Fruit fly (Drosophila melanogaster) whole organism, embryonic: Measurements from ENCODE around the gene C901.

ENCODE experiments used
- B-H2 ChIP-seq: fragments of 200-800 bp; sonication (Bioruptor generic); optimal IDR thresholded peaks from 2 replicates; lab custom pipeline; 2018; ENCODE audit warnings: missing biosample characterization, mild to moderate bottlenecking, missing genetic modification characterization
- CG1233 ChIP-seq: fragments of 200-800 bp; sonication (Bioruptor generic); optimal IDR thresholded peaks from 4 replicates; lab custom pipeline; 2018; ENCODE audit warnings: missing biosample characterization, mild to moderate bottlenecking, missing genetic modification characterization
- CG13296 ChIP-seq: fragments of 200-800 bp; sonication (Bioruptor generic); optimal IDR thresholded peaks from 3 replicates; lab custom pipeline; 2018; ENCODE audit warnings: missing biosample characterization, mild to moderate bottlenecking, missing genetic modification characterization
- CG15479 ChIP-seq: fragments of 200-800 bp; sonication (Bioruptor generic); optimal IDR thresholded peaks from 3 replicates; lab custom pipeline; 2019; ENCODE audit warnings: missing biosample characterization, mild to moderate bottlenecking, missing genetic modification characterization, moderate library complexity
- CG17385 ChIP-seq: fragments of 200-800 bp; sonication (Bioruptor generic); optimal IDR thresholded peaks from 3 replicates; lab custom pipeline; 2018; ENCODE audit warnings: missing biosample characterization, mild to moderate bottlenecking, missing genetic modification characterization
- CG17612 ChIP-seq: fragments of 200-800 bp; sonication (Bioruptor generic); IDR thresholded peaks from 2 replicates; pipeline ENCODE4 v1.3.6; 2022; ENCODE audit warnings: missing biosample characterization, missing genetic modification characterization
- CG34376 ChIP-seq: fragments of 200-800 bp; sonication (Bioruptor generic); optimal IDR thresholded peaks from 2 replicates; lab custom pipeline; 2018; ENCODE audit warnings: missing biosample characterization, mild to moderate bottlenecking, missing genetic modification characterization
- CG4820 ChIP-seq: fragments of 200-800 bp; sonication (Bioruptor generic); optimal IDR thresholded peaks from 3 replicates; lab custom pipeline; 2016; ENCODE audit warnings: missing biosample characterization, missing genetic modification characterization
- CG6654 ChIP-seq: fragments of 200-800 bp; sonication (Bioruptor generic); optimal IDR thresholded peaks from 2 replicates; lab custom pipeline; 2017; ENCODE audit warnings: missing biosample characterization, mild to moderate bottlenecking, missing genetic modification characterization
- CG6854 ChIP-seq: fragments of 200-800 bp; sonication (Bioruptor generic); optimal IDR thresholded peaks from 3 replicates; lab custom pipeline; 2017; ENCODE audit warnings: missing biosample characterization, mild to moderate bottlenecking, missing genetic modification characterization
- CG7271 ChIP-seq: fragments of 200-800 bp; sonication (Bioruptor generic); optimal IDR thresholded peaks from 2 replicates; lab custom pipeline; 2018; ENCODE audit warnings: missing biosample characterization, mild to moderate bottlenecking, missing genetic modification characterization, moderate library complexity
- CG7357 ChIP-seq: fragments of 200-800 bp; sonication (Bioruptor generic); IDR thresholded peaks from 3 replicates; pipeline ENCODE4 v1.3.6; 2022; ENCODE audit warnings: missing biosample characterization, missing genetic modification characterization
- CG7928 ChIP-seq: fragments of 200-800 bp; sonication (Bioruptor generic); optimal IDR thresholded peaks from 2 replicates; lab custom pipeline; 2017; ENCODE audit warnings: missing biosample characterization, mild to moderate bottlenecking, missing genetic modification characterization
- CG8290 ChIP-seq, 3 experiments: fragments of 200-800 bp; sonication (Bioruptor generic); optimal IDR thresholded peaks; 2 replicates each; lab custom pipeline; 2016 to 2019; ENCODE audit warnings: missing biosample characterization in 3 of 3, missing genetic modification characterization in 3 of 3, mild to moderate bottlenecking in 2 of 3, moderate library complexity in 1 of 3
- CG8924 ChIP-seq: fragments of 200-800 bp; optimal IDR thresholded peaks from 3 replicates; lab custom pipeline; 2019; ENCODE audit warnings: missing biosample characterization, mild to moderate bottlenecking, missing genetic modification characterization, moderate library complexity
- CkIIα-i1 ChIP-seq: fragments of 200-800 bp; sonication (Bioruptor generic); IDR thresholded peaks from 2 replicates; pipeline ENCODE4 v1.3.6; 2022; ENCODE audit warnings: missing biosample characterization, missing genetic modification characterization
- Ets65A ChIP-seq: fragments of 200-800 bp; sonication (Bioruptor generic); peaks from one replicate; lab custom pipeline; 2016; ENCODE audit warnings: missing biosample characterization, missing genetic modification characterization
- Ets97D ChIP-seq: fragments of 200-800 bp; sonication (Bioruptor generic); optimal IDR thresholded peaks from 3 replicates; lab custom pipeline; 2016; ENCODE audit warnings: missing biosample characterization, missing genetic modification characterization
- Fer1 ChIP-seq: fragments of 200-800 bp; sonication (Bioruptor generic); optimal IDR thresholded peaks from 2 replicates; lab custom pipeline; 2017; ENCODE audit warnings: missing biosample characterization, mild to moderate bottlenecking, missing genetic modification characterization
- Hsf ChIP-seq: fragments of 200-800 bp; sonication (Bioruptor generic); optimal IDR thresholded peaks from 3 replicates; lab custom pipeline; 2016; ENCODE audit warnings: missing biosample characterization, missing genetic modification characterization
- Nf-YB ChIP-seq: fragments of 200-800 bp; sonication (Bioruptor generic); optimal IDR thresholded peaks from 3 replicates; lab custom pipeline; 2019; ENCODE audit warnings: missing biosample characterization, mild to moderate bottlenecking, missing genetic modification characterization, moderate library complexity
- NfI ChIP-seq: fragments of 200-800 bp; sonication (Bioruptor generic); optimal IDR thresholded peaks from 3 replicates; lab custom pipeline; 2018; ENCODE audit warnings: missing biosample characterization, mild to moderate bottlenecking, missing genetic modification characterization, moderate library complexity
- Pdp1 ChIP-seq, 2 experiments: fragments of 200-800 bp; sonication (Bioruptor generic); optimal IDR thresholded peaks; 3 replicates each; lab custom pipeline; 2016; ENCODE audit warnings: missing biosample characterization in 2 of 2, missing genetic modification characterization in 2 of 2, mild to moderate bottlenecking in 1 of 2, moderate library complexity in 1 of 2
- Sox100B ChIP-seq: fragments of 200-800 bp; sonication (Bioruptor generic); optimal IDR thresholded peaks from 3 replicates; lab custom pipeline; 2018; ENCODE audit warnings: missing biosample characterization, mild to moderate bottlenecking, missing genetic modification characterization
- Taf1 ChIP-seq: fragments of 200-800 bp; sonication (Bioruptor generic); IDR thresholded peaks from 2 replicates; pipeline ENCODE4 v1.3.6; 2022; ENCODE audit warnings: missing biosample characterization, missing genetic modification characterization
- ci ChIP-seq: fragments of 200-800 bp; sonication (Bioruptor generic); IDR thresholded peaks from 3 replicates; pipeline ENCODE4 v1.3.6; 2022; ENCODE audit warnings: missing biosample characterization, missing genetic modification characterization
- crol ChIP-seq: fragments of 200-800 bp; sonication (Bioruptor generic); IDR thresholded peaks from 2 replicates; pipeline ENCODE4 v1.3.6; 2022; ENCODE audit warnings: missing biosample characterization, missing genetic modification characterization
- cwo ChIP-seq: fragments of 200-800 bp; sonication (Bioruptor generic); optimal IDR thresholded peaks from 3 replicates; lab custom pipeline; 2017; ENCODE audit warnings: missing biosample characterization, missing genetic modification characterization, mild to moderate bottlenecking, moderate library complexity, missing genetic modification reagents
- pita ChIP-seq: fragments of 200-800 bp; sonication (Bioruptor generic); optimal IDR thresholded peaks from 2 replicates; lab custom pipeline; 2017; ENCODE audit warnings: missing biosample characterization, mild to moderate bottlenecking, missing genetic modification characterization
- sc ChIP-seq, 3 experiments: fragments of >200 bp in 2 of 3; fragments of 200-800 bp in 1 of 3; sonication (Bioruptor generic) in 1 of 3; optimal IDR thresholded peaks; 2 replicates in 2 of 3; 3 replicates in 1 of 3; lab custom pipeline; 2017; ENCODE audit warnings: mild to moderate bottlenecking in 1 of 3, missing biosample characterization in 1 of 3, missing genetic modification characterization in 1 of 3, missing genetic modification reagents in 1 of 3
- sens ChIP-seq: fragments of 200-800 bp; sonication (Bioruptor generic); peaks from one replicate; lab custom pipeline; 2016; ENCODE audit warnings: missing biosample characterization, missing genetic modification characterization
- slbo ChIP-seq: fragments of 200-800 bp; sonication (Bioruptor generic); IDR thresholded peaks from 2 replicates; pipeline ENCODE4 v1.3.6; 2022; ENCODE audit warnings: missing biosample characterization, missing genetic modification characterization
- slou ChIP-seq: fragments of 200-800 bp; sonication (Bioruptor generic); optimal IDR thresholded peaks from 3 replicates; lab custom pipeline; 2016; ENCODE audit warnings: missing biosample characterization, missing genetic modification characterization
- stwl ChIP-seq: fragments of 200-800 bp; sonication (Bioruptor generic); optimal IDR thresholded peaks from 3 replicates; lab custom pipeline; 2018; ENCODE audit warnings: missing biosample characterization, mild to moderate bottlenecking, missing genetic modification characterization, moderate library complexity
- sug ChIP-seq: fragments of 200-800 bp; optimal IDR thresholded peaks from 2 replicates; lab custom pipeline; 2019; ENCODE audit warnings: missing biosample characterization, mild to moderate bottlenecking, missing genetic modification characterization, moderate library complexity
- trh ChIP-seq: fragments of 200-800 bp; sonication (Bioruptor generic); optimal IDR thresholded peaks from 2 replicates; lab custom pipeline; 2016; ENCODE audit warnings: missing biosample characterization, missing genetic modification characterization
- unc-4 ChIP-seq: fragments of 200-800 bp; sonication (Bioruptor generic); IDR thresholded peaks from 2 replicates; pipeline ENCODE4 v1.3.6; 2022; ENCODE audit warnings: missing biosample characterization, missing genetic modification characterization; ENCODE audit not compliant: partially characterized antibody
- wek ChIP-seq: fragments of 200-800 bp; sonication (Bioruptor generic); optimal IDR thresholded peaks from 3 replicates; lab custom pipeline; 2018; ENCODE audit warnings: missing biosample characterization, mild to moderate bottlenecking, missing genetic modification characterization, moderate library complexity

The C901 gene

DNA sequence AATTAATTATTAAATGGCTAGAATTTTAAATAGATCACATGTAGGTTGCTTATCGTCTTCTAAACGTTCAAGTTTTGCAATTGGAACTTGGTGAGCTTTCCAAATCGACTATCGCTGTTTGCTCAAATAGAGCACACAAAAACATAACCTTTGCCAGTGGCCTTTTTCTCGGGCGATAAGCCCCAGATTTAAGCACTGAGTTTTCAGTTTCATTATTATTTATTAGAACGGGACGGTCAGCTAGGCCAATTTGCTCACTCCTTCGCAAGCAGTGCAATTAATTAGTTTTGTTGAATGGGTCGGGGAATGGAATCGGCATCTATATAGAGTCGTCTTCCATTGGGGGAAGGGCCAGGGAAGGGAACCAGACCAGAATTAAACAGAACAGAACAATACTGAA is 40.7 kb downstream of the C901 start (continued):
- TF ChIP-seq Hsf (GFP tag; lab: Kevin White, UChicago) (no peak), Pdp1 (GFP tag; optimal IDR thresholded peaks at IDR 0.05; lab: Kevin White, UChicago) (peak in 1 of 2 experiments; percentile 90), trh (GFP tag; lab: Kevin White, UChicago) (no peak)
- TF ChIP-seq, all 482 proteins: peak for 6

DNA sequence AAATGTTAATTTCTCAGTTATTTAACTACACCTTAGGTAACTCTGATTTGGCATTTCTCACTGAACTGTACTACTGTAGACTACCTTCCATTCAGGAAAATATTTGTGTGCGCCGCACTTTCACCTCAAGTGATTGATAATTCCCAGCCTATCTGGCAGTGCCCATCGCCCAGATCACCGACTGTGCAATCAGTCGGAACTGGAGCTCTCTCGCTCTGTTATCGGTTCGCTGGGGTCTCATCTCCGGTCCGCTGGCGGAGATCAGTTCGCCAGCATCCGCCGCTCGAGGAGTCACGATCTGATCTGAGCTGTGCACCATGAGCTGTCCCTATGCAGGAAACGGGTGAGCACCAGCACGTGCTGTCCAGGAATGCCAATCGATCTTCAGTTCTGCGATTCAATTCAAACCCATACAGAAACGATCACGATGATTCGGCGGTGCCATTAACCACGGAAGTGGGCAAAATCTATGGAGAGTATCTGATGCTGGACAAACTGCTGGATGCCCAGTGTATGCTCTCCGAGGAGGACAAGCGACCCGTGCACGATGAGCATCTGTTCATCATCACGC is 43.1 kb downstream of the C901 start, which contains the start of gene v:
TSS of gene v (plus strand) at position 262 of the 571 bp plus-strand sequence.
- TF ChIP-seq slou (GFP tag; lab: Kevin White, UChicago) (no peak), sug (peak; percentile 61), Ets65A (GFP tag; lab: Kevin White, UChicago) (peak; percentile 26)

DNA sequence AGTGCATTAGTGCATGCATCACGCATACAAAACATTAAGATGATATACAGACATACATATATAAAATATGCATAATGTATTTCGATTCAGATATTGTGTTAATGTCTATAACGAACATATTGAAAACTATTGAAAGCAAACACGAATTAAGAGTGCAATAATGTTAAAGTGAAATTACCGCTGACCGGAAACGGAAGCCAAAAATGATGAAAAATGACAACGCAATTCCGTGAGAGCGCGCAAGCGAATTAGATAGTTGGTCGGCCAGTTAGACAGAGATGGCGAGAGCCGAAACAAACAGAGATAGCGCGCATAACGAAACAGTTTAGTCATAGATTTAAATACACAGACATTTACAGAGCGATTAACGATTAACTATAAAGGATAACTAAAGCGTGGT is 44.8 kb downstream of the C901 start:
- TF ChIP-seq wek (peak; percentile 7), Ets97D (peak; percentile 6), stwl (no peak), CG6854 (GFP tag; lab: Kevin White, UChicago) (peak; percentile 10), CG17385 (GFP tag; lab: Kevin White, UChicago) (peak; percentile 7), pita (GFP tag; lab: Kevin White, UChicago) (no peak), CG15479 (peak; percentile 27), CG7271 (tag; lab: Kevin White, UChicago) (peak; percentile 66), CG1233 (GFP tag; lab: Kevin White, UChicago) (peak; percentile 13), sc (optimal IDR thresholded peaks at IDR 0.05; lab: Kevin White, UChicago) (no peak), sc (GFP tag; optimal IDR thresholded peaks at IDR 0.05; lab: Kevin White, UChicago) (no peak), NfI (GFP tag; lab: Kevin White, UChicago) (peak; percentile 24), cwo (GFP tag; lab: Kevin White, UChicago) (no peak), CG8924 (tag; lab: Kevin White, UChicago) (no peak), CG13296 (GFP tag; lab: Kevin White, UChicago) (peak; percentile 14), Sox100B (GFP tag; lab: Kevin White, UChicago) (peak; percentile 28), Fer1 (GFP tag; lab: Kevin White, UChicago) (no peak), CG34376 (GFP tag; lab: Kevin White, UChicago) (peak; percentile 9), ci (GFP tag; lab: Robert Waterston, UW) (peak; percentile 63)

DNA sequence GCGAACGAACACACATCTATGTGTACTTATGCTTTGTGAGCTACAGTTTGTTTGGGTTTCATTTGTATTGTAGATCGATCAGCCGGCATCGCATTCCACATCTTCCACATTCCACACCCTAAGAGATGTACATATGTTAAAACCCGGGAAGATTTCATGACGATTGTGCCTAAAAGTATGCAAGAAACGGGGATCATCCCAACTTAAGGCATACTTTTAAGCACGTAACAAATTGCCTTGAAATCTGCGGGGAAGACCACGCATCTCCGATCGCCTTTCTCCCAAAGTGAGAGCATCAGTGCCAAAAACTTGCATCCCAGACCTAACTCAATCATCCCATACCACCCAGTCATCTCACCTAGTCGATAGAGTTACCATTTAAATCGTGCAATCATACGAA is 45.3 kb downstream of the C901 start:
- peak; percentile 37 for TF ChIP-seq sens (GFP tag; lab: Kevin White, UChicago)
- no peak for TF ChIP-seq CG7357 (GFP tag; lab: Robert Waterston, UW)
- no peak for TF ChIP-seq crol (GFP tag; lab: Robert Waterston, UW)
- TF ChIP-seq Taf1 (GFP tag; lab: Robert Waterston, UW) = no peak
- TF ChIP-seq B-H2 (GFP tag; lab: Kevin White, UChicago) = no peak
- TF ChIP-seq CG6654 = no peak
- no peak for TF ChIP-seq CkIIα-i1 (GFP tag; lab: Robert Waterston, UW)
- TF ChIP-seq CG4820 (GFP tag; lab: Kevin White, UChicago) = no peak
- TF ChIP-seq CG17612 (GFP tag; lab: Robert Waterston, UW) = peak; percentile 98
- TF ChIP-seq CG7928 (GFP tag; lab: Kevin White, UChicago) = no peak
- no peak for TF ChIP-seq Nf-YB (GFP tag; lab: Kevin White, UChicago)
- TF ChIP-seq slbo (GFP tag; lab: Robert Waterston, UW) = no peak
- TF ChIP-seq CG8290 (GFP tag; optimal IDR thresholded peaks at IDR 0.05; lab: Kevin White, UChicago) = peak; percentile 98
- peak in 1 of 2 experiments; percentile 99 for TF ChIP-seq CG8290 (tag; optimal IDR thresholded peaks at IDR 0.05; lab: Kevin White, UChicago)
- TF ChIP-seq Hsf (GFP tag; lab: Kevin White, UChicago) = no peak
- TF ChIP-seq unc-4 (GFP tag; lab: Robert Waterston, UW) = no peak
